Fruit fly (Drosophila melanogaster): Measurements from ENCODE around the gene emb.

Gene emb

DNA sequence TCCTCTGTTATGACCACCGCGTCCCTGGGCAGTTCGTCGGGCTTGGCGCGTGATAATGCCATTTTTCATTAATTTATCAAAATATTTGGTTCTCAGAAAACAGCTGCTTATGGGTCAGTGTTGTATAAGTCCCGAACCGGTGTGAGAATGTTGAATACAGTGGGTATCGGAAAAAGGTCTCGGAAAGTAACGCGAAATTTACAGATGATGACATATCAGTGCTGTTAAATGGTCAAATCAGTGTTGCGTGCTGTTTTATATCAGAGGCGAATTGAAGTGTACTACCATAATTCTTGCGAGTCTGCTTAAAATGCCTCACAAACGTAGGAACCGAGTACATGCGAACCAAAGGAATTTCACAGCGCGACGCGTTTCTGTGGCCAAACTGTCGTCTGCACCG, 20.7 kb upstream of the emb start, which contains the start of the genes CG13392 and Rcd4 (continued):
- peak; percentile 76 for TF ChIP-seq tup (GFP tag; optimal IDR thresholded peaks at IDR 0.05)
- peak; percentile 50; the same call in 2 of the 3 replicates for TF ChIP-seq otp (GFP tag; IDR thresholded peaks at IDR 0.05)
- peak; percentile 57 for TF ChIP-seq CG10209 (GFP tag; optimal IDR thresholded peaks at IDR 0.05)
- no peak for TF ChIP-seq Kr (GFP tag; optimal IDR thresholded peaks at IDR 0.05)
- TF ChIP-seq nom (GFP tag; optimal IDR thresholded peaks at IDR 0.05) = peak; percentile 52
- TF ChIP-seq Gsc (GFP tag; IDR thresholded peaks at IDR 0.05) = no peak
- peak; percentile 46 for TF ChIP-seq CG4820 (GFP tag; optimal IDR thresholded peaks at IDR 0.05)
- peak; percentile 73 for TF ChIP-seq Fer3 (tag; optimal IDR thresholded peaks at IDR 0.05)
- TF ChIP-seq CG9437 (GFP tag; optimal IDR thresholded peaks at IDR 0.05) = peak; percentile 34
- TF ChIP-seq Nf-YB (GFP tag; optimal IDR thresholded peaks at IDR 0.05) = peak; percentile 11
- TF ChIP-seq row (GFP tag; IDR thresholded peaks at IDR 0.05) = peak; percentile 66
- peak; percentile 64 for TF ChIP-seq CG3163 (GFP tag; optimal IDR thresholded peaks at IDR 0.05)
- no peak for TF ChIP-seq Eip74EF (GFP tag; optimal IDR thresholded peaks at IDR 0.05)
- peak; percentile 47 for TF ChIP-seq maf-S (GFP tag; optimal IDR thresholded peaks at IDR 0.05)
- no peak for TF ChIP-seq pita (GFP tag; optimal IDR thresholded peaks at IDR 0.05)
- peak; percentile 79 for TF ChIP-seq bbx (GFP tag; IDR thresholded peaks at IDR 0.05; ENCODE audit: partially characterized antibody)
- no peak for TF ChIP-seq CG7745 (tag; optimal IDR thresholded peaks at IDR 0.05)
- peak; percentile 40 for TF ChIP-seq CG10431 (GFP tag; optimal IDR thresholded peaks at IDR 0.05)
- peak; percentile 74 for TF ChIP-seq CG9609 (GFP tag; optimal IDR thresholded peaks at IDR 0.05)
- peak; percentile 46 for TF ChIP-seq bcd (GFP tag; optimal IDR thresholded peaks at IDR 0.05)
- peak; percentile 70 for TF ChIP-seq CG17829 (tag; optimal IDR thresholded peaks at IDR 0.05)
- TF ChIP-seq CG32772 (GFP tag; IDR thresholded peaks at IDR 0.05) = peak; percentile 15; the same call in 1 of the 2 replicates
- peak; percentile 45 for TF ChIP-seq CG6813 (GFP tag; optimal IDR thresholded peaks at IDR 0.05)
- no peak for TF ChIP-seq grn (GFP tag; optimal IDR thresholded peaks at IDR 0.05)
- TF ChIP-seq seq (GFP tag; IDR thresholded peaks at IDR 0.05) = no peak
- no peak for TF ChIP-seq Poxn (GFP tag; IDR thresholded peaks at IDR 0.05)
- peak; percentile 16 for TF ChIP-seq fd3F (GFP tag; optimal IDR thresholded peaks at IDR 0.05)
- no peak for TF ChIP-seq Usf (GFP tag; optimal IDR thresholded peaks at IDR 0.05)
- TF ChIP-seq esg (GFP tag; conservative IDR thresholded peaks at IDR 0.05) = 0 out of 2 replicates have a peak, but pooled peaks have one; percentile 6
- peak; percentile 3 for TF ChIP-seq CG11723 (GFP tag; optimal IDR thresholded peaks at IDR 0.05)
- TF ChIP-seq sd (tag; optimal IDR thresholded peaks at IDR 0.05) = peak; percentile 77
- peak; percentile 5 for TF ChIP-seq gcm2 (GFP tag; optimal IDR thresholded peaks at IDR 0.05)
- peak; percentile 41 for TF ChIP-seq CG12299 (tag; optimal IDR thresholded peaks at IDR 0.05)
- TF ChIP-seq so (GFP tag; IDR thresholded peaks at IDR 0.05) = no peak
- TF ChIP-seq CG33213 (GFP tag; optimal IDR thresholded peaks at IDR 0.05) = peak; percentile 72
- peak; percentile 87 for TF ChIP-seq pzg (GFP tag; optimal IDR thresholded peaks at IDR 0.05)
- peak; percentile 73 for TF ChIP-seq Sry-δ (GFP tag; optimal IDR thresholded peaks at IDR 0.05)
- no peak for TF ChIP-seq TFAM (GFP tag; optimal IDR thresholded peaks at IDR 0.05)
- peak; percentile 66 for TF ChIP-seq CG34376 (GFP tag; optimal IDR thresholded peaks at IDR 0.05)
- 0 out of 2 replicates have a peak, but pooled peaks have one; percentile 22 for TF ChIP-seq inv (GFP tag; IDR thresholded peaks at IDR 0.05; ENCODE audit: partially characterized antibody)
- TF ChIP-seq CG31365 (tag; optimal IDR thresholded peaks at IDR 0.05) = no peak
- no peak for TF ChIP-seq CG15073 (GFP tag; optimal IDR thresholded peaks at IDR 0.05)
- peak; percentile 21 for TF ChIP-seq CG13775 (GFP tag; optimal IDR thresholded peaks at IDR 0.05)
- peak; percentile 78 for TF ChIP-seq Hmr (GFP tag; optimal IDR thresholded peaks at IDR 0.05)
- TF ChIP-seq Dip3 (GFP tag; optimal IDR thresholded peaks at IDR 0.05) = peak; percentile 79
- peak; percentile 63; the same call in 2 of the 4 replicates for TF ChIP-seq Dll (GFP tag; IDR thresholded peaks at IDR 0.05; ENCODE audit: partially characterized antibody)
- TF ChIP-seq Elba2 (GFP tag; optimal IDR thresholded peaks at IDR 0.05) = no peak
- peak; percentile 25 for TF ChIP-seq Hr3 (GFP tag; optimal IDR thresholded peaks at IDR 0.05)
- TF ChIP-seq CG3847 (GFP tag; IDR thresholded peaks at IDR 0.05) = peak; percentile 79
- no peak for TF ChIP-seq CG10565 (GFP tag; optimal IDR thresholded peaks at IDR 0.05)
